Worm (Caenorhabditis elegans): ENCODE data around the gene str-263.
A peak's percentile ranks its signal among the peaks of the same experiment; 100 is the strongest.
"Not testable (repeated sequence)": the region's sequence is repeated elsewhere in the genome, so short reads cannot be mapped to it uniquely, and the experiment has no call there.

str-263 gene

ce11 chrV:15629543-15629942 is 16.6 kb downstream of the str-263 start, which contains the start of gene str-248:
TSS of gene str-248 (minus strand) at chrV:15629643.
- no peak for TF ChIP-seq pqm-1 (tag; optimal IDR thresholded peaks at IDR 0.05)
- no peak for TF ChIP-seq lin-35 (GFP tag; optimal IDR thresholded peaks at IDR 0.05)
- no peak for TF ChIP-seq elt-3 (tag; optimal IDR thresholded peaks at IDR 0.05)
- no peak for TF ChIP-seq egl-13 (tag; optimal IDR thresholded peaks at IDR 0.05)
- TF ChIP-seq fkh-4 (tag; optimal IDR thresholded peaks at IDR 0.05; ENCODE audit: borderline replicate concordance): no peak
- no peak for TF ChIP-seq mab-9 (GFP tag; IDR thresholded peaks at IDR 0.05)
- no peak for TF ChIP-seq nhr-47 (tag; optimal IDR thresholded peaks at IDR 0.05)
- TF ChIP-seq mep-1 (tag; optimal IDR thresholded peaks at IDR 0.05): no peak
- no peak for TF ChIP-seq swsn-7 (tag; optimal IDR thresholded peaks at IDR 0.05)
- TF ChIP-seq ceh-63 (GFP tag; optimal IDR thresholded peaks at IDR 0.05): no peak

ce11 chrV:15638853-15639252 is 25.9 kb downstream of the str-263 start, which contains the start of gene srz-44:
TSS of gene srz-44 (minus strand) at chrV:15638953.
- TF ChIP-seq unc-130 (tag; optimal IDR thresholded peaks at IDR 0.05) (no peak), egl-27 (tag; optimal IDR thresholded peaks at IDR 0.05) (no peak)

- not testable (repeated sequence) for TF ChIP-seq sptf-1 (tag; optimal IDR thresholded peaks at IDR 0.05); nhr-76 (tag; optimal IDR thresholded peaks at IDR 0.05); hpl-2 (GFP tag; optimal IDR thresholded peaks at IDR 0.05)
These were observed 30.2 kb downstream of the str-263 start, which contains the start of gene C55A1.4 for ce11 chrV:15643192-15643591. TSS of gene C55A1.4 (minus strand) at chrV:15643292.

ce11 chrV:15644575-15644974 is 31.6 kb downstream of the str-263 start, which contains the start of gene str-23:
TSS of gene str-23 (plus strand) at chrV:15644875.
- TF ChIP-seq lin-35 (GFP tag; optimal IDR thresholded peaks at IDR 0.05) (no peak), aha-1 (tag; optimal IDR thresholded peaks at IDR 0.05) (no peak), C04F5.9 (tag; optimal IDR thresholded peaks at IDR 0.05) (no peak), ceh-63 (GFP tag; optimal IDR thresholded peaks at IDR 0.05) (no peak), ceh-90 (tag; optimal IDR thresholded peaks at IDR 0.05) (no peak), egl-27 (tag; optimal IDR thresholded peaks at IDR 0.05) (no peak), nhr-71 (tag; optimal IDR thresholded peaks at IDR 0.05) (no peak), unc-130 (tag; optimal IDR thresholded peaks at IDR 0.05) (no peak), C34B4.2 (tag; optimal IDR thresholded peaks at IDR 0.05) (no peak)

- TF ChIP-seq rnt-1, lin-15B, dsc-1 (tag; optimal IDR thresholded peaks at IDR 0.05): not testable (repeated sequence)
These were observed 34.6 kb downstream of the str-263 start, which contains the start of the genes C55A1.7 and C55A1.6 for ce11 chrV:15647536-15648085. TSS of gene C55A1.7 (minus strand) at chrV:15647636. TSS of gene C55A1.6 (plus strand) at chrV:15648035.

- peak; percentile 11 for TF ChIP-seq fkh-8 (tag; optimal IDR thresholded peaks at IDR 0.05)
- no peak for TF ChIP-seq lsy-2 (tag; optimal IDR thresholded peaks at IDR 0.05)
These were observed 37.2 kb downstream of the str-263 start, which contains the start of gene sru-42 for ce11 chrV:15650167-15650566. TSS of gene sru-42 (plus strand) at chrV:15650467.

ce11 chrV:15652147-15652546 is 39.2 kb downstream of the str-263 start:
- TF ChIP-seq efl-1 (optimal IDR thresholded peaks at IDR 0.05): no peak
- TF ChIP-seq efl-1 (GFP tag; optimal IDR thresholded peaks at IDR 0.05 in 1 of 2): peak in 1 of 2 experiments; percentile 81
- peak; percentile 65 for TF ChIP-seq nhr-85 (tag)
- no peak for TF ChIP-seq unc-86 (tag; optimal IDR thresholded peaks at IDR 0.05)
